Worm (Caenorhabditis elegans) whole organism, mixed stage, embryonic: Measurements from ENCODE around the gene srab-20.
"Not testable (repeated sequence)": the region's sequence is repeated elsewhere in the genome, so short reads cannot be mapped to it uniquely, and the experiment has no call there.

Source experiments
- ceh-39 ChIP-seq: fragments of 150-350 bp; optimal IDR thresholded peaks from 2 replicates; lab custom pipeline; 2014; ENCODE audit warnings: missing biosample characterization, missing genetic modification characterization
- ceh-83 ChIP-seq: fragments of 200-800 bp; sonication (Bioruptor generic); optimal IDR thresholded peaks from 2 replicates; lab custom pipeline; 2018; ENCODE audit warnings: mild to moderate bottlenecking, missing genetic modification characterization, missing compliant biosample characterization
- lin-13 ChIP-seq: fragments of 150-350 bp; optimal IDR thresholded peaks from 2 replicates; lab custom pipeline; 2014; ENCODE audit warnings: missing biosample characterization, missing genetic modification characterization
- mep-1 ChIP-seq: fragments of 150-350 bp; optimal IDR thresholded peaks from 2 replicates; lab custom pipeline; 2017; ENCODE audit warnings: missing biosample characterization, missing genetic modification reagents, missing genetic modification characterization, inconsistent platforms
- mls-2 ChIP-seq: sonication (generic microtip); optimal IDR thresholded peaks from 2 replicates; lab custom pipeline; 2016; ENCODE audit warnings: mild to moderate bottlenecking, missing genetic modification characterization, moderate library complexity, missing compliant biosample characterization
- nhr-12 ChIP-seq: fragments of 150-350 bp; optimal IDR thresholded peaks from 2 replicates; lab custom pipeline; 2014; ENCODE audit warnings: missing biosample characterization, missing genetic modification characterization
- snpc-4 ChIP-seq: fragments of 150-350 bp; optimal IDR thresholded peaks from 2 replicates; lab custom pipeline; 2014; ENCODE audit warnings: missing biosample characterization, missing genetic modification characterization
- unc-62 ChIP-seq: fragments of 150-350 bp; optimal IDR thresholded peaks from 2 replicates; lab custom pipeline; 2014; ENCODE audit warnings: missing biosample characterization, missing genetic modification reagents, missing genetic modification characterization
- ztf-11 ChIP-seq: fragments of 150-350 bp; optimal IDR thresholded peaks from 2 replicates; lab custom pipeline; 2014; ENCODE audit warnings: missing biosample characterization, missing genetic modification characterization

DNA sequence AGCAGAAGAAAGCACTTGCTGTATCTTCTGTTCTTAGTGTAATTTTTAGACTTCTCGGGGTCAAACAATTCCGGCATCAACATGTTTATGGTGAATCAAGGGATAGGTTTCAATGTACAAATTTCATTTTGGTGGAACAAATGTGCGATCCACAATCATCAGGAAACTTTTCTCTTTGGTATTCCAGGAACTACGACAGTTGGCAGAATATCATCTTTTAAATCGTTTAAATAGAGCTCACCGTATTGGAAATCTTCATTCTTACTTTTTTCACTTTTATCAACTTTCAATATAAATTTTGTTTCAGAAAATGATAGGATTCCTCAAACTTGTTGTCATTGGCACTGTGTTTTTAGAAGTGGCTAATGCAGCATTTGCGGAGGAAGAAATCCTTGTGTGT lies 32.0 kb upstream of the srab-20 start, which contains the start of gene T20D4.12:
- TF ChIP-seq unc-62 (GFP tag; lab: Kevin White, UChicago); ztf-11 (tag; lab: Kevin White, UChicago); lin-13 (tag; lab: Kevin White, UChicago); ceh-39 (tag; lab: Kevin White, UChicago); mls-2; mep-1 (tag; lab: Kevin White, UChicago); snpc-4 (tag; lab: Kevin White, UChicago); ceh-83; nhr-12 (tag; lab: Kevin White, UChicago): not testable (repeated sequence)
